Fruit fly (Drosophila melanogaster): ENCODE measurements around the gene dmt.

dm6 chr3R:9702567-9702966 lies 8.4 kb upstream of the dmt start:
- TF ChIP-seq CG11617 (GFP tag; optimal IDR thresholded peaks at IDR 0.05) (no peak), pad (GFP tag; optimal IDR thresholded peaks at IDR 0.05) (no peak), Hr96 (GFP tag; optimal IDR thresholded peaks at IDR 0.05) (no peak), toe (GFP tag; optimal IDR thresholded peaks at IDR 0.05) (no peak), CG1620 (GFP tag; optimal IDR thresholded peaks at IDR 0.05) (no peak)

All from whole organism, adult.